Fruit fly (Drosophila melanogaster) S2 (cell line): Measurements from ENCODE around the gene CG12643.

Experiments used
- CG8478 ChIP-seq: fragments of >200 bp; optimal IDR thresholded peaks from 2 replicates; lab custom pipeline; 2018
- CTCF ChIP-seq, 2 experiments: fragments of >200 bp; optimal IDR thresholded peaks; 2 replicates each; lab custom pipeline; 2018

- no peak for TF ChIP-seq CTCF (optimal IDR thresholded peaks at IDR 0.05; lab: Kevin White, UChicago)
- TF ChIP-seq CG8478: no peak
These were observed 1.7 kb downstream of the CG12643 start, which contains the start of gene Hk for dm6 chrX:10263165-10263956.
